Fruit fly (Drosophila melanogaster): ENCODE measurements around the gene CG31441.

CG31441 gene

DNA sequence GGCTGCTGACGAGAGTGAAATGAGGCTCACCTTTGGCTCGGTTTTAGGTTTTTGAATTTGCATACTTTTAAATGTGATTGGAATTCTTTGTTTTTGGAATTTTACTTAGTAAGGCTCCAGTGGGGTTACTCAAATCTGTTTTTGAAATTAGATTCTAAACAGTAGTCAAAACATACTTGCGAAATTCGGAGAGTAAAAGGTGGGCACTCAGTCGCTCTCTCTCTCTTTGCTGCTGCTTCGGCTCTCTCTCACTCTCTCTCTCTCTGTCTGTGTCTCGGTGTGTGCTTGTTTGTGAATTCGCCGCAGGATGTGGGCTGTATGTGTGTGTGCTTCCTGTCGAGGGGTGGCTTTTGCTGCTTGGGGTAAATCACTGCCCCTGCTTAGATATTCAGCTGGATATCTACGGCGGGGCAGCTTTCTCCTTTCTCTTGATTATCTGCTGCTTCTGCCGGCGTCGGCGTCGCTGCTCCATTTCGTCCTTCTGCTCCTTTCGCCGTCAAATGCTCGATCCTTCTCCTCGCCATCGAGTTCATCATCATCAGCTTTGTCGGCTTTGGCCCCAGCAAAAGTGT lies 18.4 kb downstream of the CG31441 start:
- peak; percentile 86 for TF ChIP-seq Adf1 (GFP tag; IDR thresholded peaks at IDR 0.05)
- peak; percentile 57 for TF ChIP-seq cg (GFP tag; optimal IDR thresholded peaks at IDR 0.05)
- no peak for TF ChIP-seq Dref (GFP tag; IDR thresholded peaks at IDR 0.05)
- no peak for TF ChIP-seq oc (tag; optimal IDR thresholded peaks at IDR 0.05)
- TF ChIP-seq CG3838 (GFP tag; optimal IDR thresholded peaks at IDR 0.05): no peak
- no peak for TF ChIP-seq ase (GFP tag; IDR thresholded peaks at IDR 0.05)
- TF ChIP-seq bowl (GFP tag; IDR thresholded peaks at IDR 0.05): no peak
- peak; percentile 82 for TF ChIP-seq Nf-YB (GFP tag; optimal IDR thresholded peaks at IDR 0.05)
- peak; percentile 79 for TF ChIP-seq yki (optimal IDR thresholded peaks at IDR 0.05)
- peak; percentile 79 to 85 for TF ChIP-seq Trl (optimal IDR thresholded peaks at IDR 0.05)
- TF ChIP-seq Trl (GFP tag; optimal IDR thresholded peaks at IDR 0.05): no peak
- peak; percentile 63 for TF ChIP-seq Ets65A (GFP tag)
- TF ChIP-seq inv (GFP tag; IDR thresholded peaks at IDR 0.05; ENCODE audit: partially characterized antibody): no peak
- TF ChIP-seq Deaf1 (tag; optimal IDR thresholded peaks at IDR 0.05): peak; percentile 81
- no peak for TF ChIP-seq CG17912 (GFP tag; optimal IDR thresholded peaks at IDR 0.05)
- TF ChIP-seq Nf-YC (tag; optimal IDR thresholded peaks at IDR 0.05): peak; percentile 90
- 0 out of 3 replicates have a peak, but pooled peaks have one; percentile 6 for TF ChIP-seq z (GFP tag; IDR thresholded peaks at IDR 0.05)

DNA sequence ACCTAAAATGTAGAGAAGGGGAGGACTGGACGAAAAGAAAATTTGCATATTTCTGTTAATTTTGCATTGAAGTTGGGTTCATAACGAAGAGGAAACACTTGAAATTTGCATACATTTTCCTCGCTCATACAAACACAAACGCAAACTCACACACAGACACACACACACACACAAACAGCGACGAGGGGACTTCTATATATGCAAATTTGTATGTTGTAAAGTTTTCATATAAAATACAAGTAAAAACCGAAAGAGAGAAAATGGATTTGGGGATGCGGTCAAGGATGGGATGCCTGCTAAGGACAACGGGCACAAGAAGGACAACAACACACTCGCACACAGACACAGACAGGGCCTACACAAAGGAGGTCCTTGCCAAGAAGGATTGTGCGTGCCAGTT lies 21.5 kb downstream of the CG31441 start:
- no peak for TF ChIP-seq CG33213 (GFP tag; optimal IDR thresholded peaks at IDR 0.05)
- TF ChIP-seq Ets65A (GFP tag): peak; percentile 93
- TF ChIP-seq hbn (GFP tag; IDR thresholded peaks at IDR 0.05; ENCODE audit: partially characterized antibody): no peak
- TF ChIP-seq p53 (GFP tag; optimal IDR thresholded peaks at IDR 0.05): no peak

DNA sequence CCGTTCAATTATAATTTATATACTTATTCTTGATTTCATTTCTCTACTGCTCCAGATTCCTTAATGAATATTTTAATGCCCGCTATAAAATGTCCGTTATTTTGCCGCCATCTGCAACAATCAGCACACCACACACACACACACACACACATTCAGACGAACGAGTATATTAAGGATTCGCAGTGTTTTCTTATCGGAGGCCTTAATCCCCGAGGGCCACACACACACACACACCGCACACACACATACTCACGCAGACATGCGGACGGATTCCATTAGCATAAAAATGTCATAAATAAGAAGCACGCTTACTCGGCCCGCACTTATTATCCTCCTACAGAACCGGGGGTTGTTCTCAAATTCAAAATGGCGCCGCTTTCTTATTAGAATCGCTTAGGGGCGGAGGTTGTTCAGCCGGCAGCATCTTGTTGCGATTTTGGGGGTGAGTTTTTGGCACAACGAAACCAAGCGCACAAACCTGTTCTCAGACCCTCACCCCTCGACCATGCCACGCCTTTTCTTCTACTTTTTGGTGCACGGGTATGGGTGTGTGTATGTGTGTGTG lies 25.0 kb downstream of the CG31441 start:
- TF ChIP-seq cg (GFP tag; optimal IDR thresholded peaks at IDR 0.05): peak; percentile 68
- TF ChIP-seq CG11247 (GFP tag; IDR thresholded peaks at IDR 0.05): no peak
- TF ChIP-seq CG9215 (GFP tag; IDR thresholded peaks at IDR 0.05): no peak
- TF ChIP-seq insv (GFP tag; optimal IDR thresholded peaks at IDR 0.05): peak; percentile 10 to 93
- TF ChIP-seq Nf-YB (GFP tag; optimal IDR thresholded peaks at IDR 0.05): peak; percentile 82
- TF ChIP-seq Gsc (GFP tag; IDR thresholded peaks at IDR 0.05): no peak
- TF ChIP-seq pros (GFP tag; optimal IDR thresholded peaks at IDR 0.05): peak; percentile 89
- no peak for TF ChIP-seq trem (tag; optimal IDR thresholded peaks at IDR 0.05)
- no peak for TF ChIP-seq Ssrp (tag; optimal IDR thresholded peaks at IDR 0.05)
- TF ChIP-seq seq (GFP tag; IDR thresholded peaks at IDR 0.05): peak; percentile 85
- TF ChIP-seq Nf-YC (tag; optimal IDR thresholded peaks at IDR 0.05): peak; percentile 90
- no peak for TF ChIP-seq CG3847 (GFP tag; IDR thresholded peaks at IDR 0.05)
- TF ChIP-seq zen (tag; optimal IDR thresholded peaks at IDR 0.05): peak; percentile 51
- TF ChIP-seq phol (tag; optimal IDR thresholded peaks at IDR 0.05): peak; percentile 60
- no peak for TF ChIP-seq sens-2 (GFP tag; IDR thresholded peaks at IDR 0.05)

DNA sequence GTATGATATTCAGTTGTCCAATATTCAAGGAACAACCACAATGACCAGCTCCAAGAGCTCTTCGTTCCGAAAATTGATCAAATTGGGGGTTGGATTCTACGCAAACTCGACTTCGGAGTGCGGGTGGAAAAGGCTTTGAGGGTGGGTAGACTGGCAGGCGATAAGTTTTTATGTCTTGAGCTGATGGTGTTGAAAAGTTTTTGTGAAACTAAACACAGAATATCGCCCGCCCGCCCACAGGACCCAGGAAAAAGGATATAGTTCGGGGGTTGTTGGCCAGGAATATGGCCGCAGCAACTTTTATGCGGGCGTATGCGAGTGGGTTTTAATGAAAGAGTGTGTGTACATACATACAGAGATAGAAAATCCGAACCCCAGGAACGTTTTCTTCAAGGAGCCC lies 27.5 kb downstream of the CG31441 start:
- no peak for TF ChIP-seq Kr (GFP tag; optimal IDR thresholded peaks at IDR 0.05)
- no peak for TF ChIP-seq tio (GFP tag; optimal IDR thresholded peaks at IDR 0.05)
- TF ChIP-seq CG3995 (GFP tag; optimal IDR thresholded peaks at IDR 0.05): no peak
- TF ChIP-seq Ssrp (tag; optimal IDR thresholded peaks at IDR 0.05): no peak
- peak; percentile 35 for TF ChIP-seq ewg (GFP tag; optimal IDR thresholded peaks at IDR 0.05)
- TF ChIP-seq Nf-YC (tag; optimal IDR thresholded peaks at IDR 0.05): peak; percentile 66
- TF ChIP-seq dan (GFP tag; IDR thresholded peaks at IDR 0.05): no peak
- TF ChIP-seq pros (GFP tag; optimal IDR thresholded peaks at IDR 0.05): peak; percentile 30
- peak; percentile 38 for TF ChIP-seq sens (GFP tag)
- peak; percentile 65 for TF ChIP-seq Nf-YB (GFP tag; optimal IDR thresholded peaks at IDR 0.05)
- TF ChIP-seq shn (GFP tag; optimal IDR thresholded peaks at IDR 0.05): no peak
- no peak for TF ChIP-seq HLHmδ (GFP tag; optimal IDR thresholded peaks at IDR 0.05)
- no peak for TF ChIP-seq CG8924 (tag; optimal IDR thresholded peaks at IDR 0.05)
- peak; percentile 71; the same call in 1 of the 2 replicates for TF ChIP-seq seq (GFP tag; IDR thresholded peaks at IDR 0.05)

All from whole organism, embryonic.